Worm (Caenorhabditis elegans) whole organism, L4 larva: Measurements from ENCODE around the gene Y64G10A.10.

Source experiments
- nhr-76 ChIP-seq: fragments of 150-350 bp; optimal IDR thresholded peaks from 2 replicates; lab custom pipeline; 2014; ENCODE audit warnings: missing biosample characterization, missing genetic modification characterization
- ztf-11 ChIP-seq: fragments of 150-350 bp; optimal IDR thresholded peaks from 2 replicates; lab custom pipeline; 2014; ENCODE audit warnings: missing biosample characterization, missing genetic modification characterization

- TF ChIP-seq ztf-11 (tag; lab: Kevin White, UChicago) (no peak), nhr-76 (tag; lab: Kevin White, UChicago) (no peak)
Observed at ce11 chrIV:14191919-14192318, 49.3 kb downstream of the Y64G10A.10 start, which contains the start of gene K01G12.22.
